Worm (Caenorhabditis elegans) whole organism, mixed stage, embryonic: ENCODE measurements around the gene ssp-36.

Experiments used
- blmp-1 ChIP-seq: fragments of 150-350 bp; optimal IDR thresholded peaks from 2 replicates; lab custom pipeline; 2014; ENCODE audit warnings: missing biosample characterization, missing genetic modification characterization
- elt-3 ChIP-seq: fragments of 150-350 bp; optimal IDR thresholded peaks from 2 replicates; lab custom pipeline; 2014; ENCODE audit warnings: missing biosample characterization, missing genetic modification characterization
- sem-2 ChIP-seq: fragments of 200-800 bp; sonication (Bioruptor generic); optimal IDR thresholded peaks from 2 replicates; lab custom pipeline; 2018; ENCODE audit warnings: mild to moderate bottlenecking, missing genetic modification characterization, missing compliant biosample characterization
- unc-39 ChIP-seq: fragments of 150-350 bp; optimal IDR thresholded peaks from 2 replicates; lab custom pipeline; 2014; ENCODE audit warnings: missing biosample characterization, missing genetic modification characterization
- ztf-11 ChIP-seq: fragments of 150-350 bp; optimal IDR thresholded peaks from 2 replicates; lab custom pipeline; 2014; ENCODE audit warnings: missing biosample characterization, missing genetic modification characterization

DNA sequence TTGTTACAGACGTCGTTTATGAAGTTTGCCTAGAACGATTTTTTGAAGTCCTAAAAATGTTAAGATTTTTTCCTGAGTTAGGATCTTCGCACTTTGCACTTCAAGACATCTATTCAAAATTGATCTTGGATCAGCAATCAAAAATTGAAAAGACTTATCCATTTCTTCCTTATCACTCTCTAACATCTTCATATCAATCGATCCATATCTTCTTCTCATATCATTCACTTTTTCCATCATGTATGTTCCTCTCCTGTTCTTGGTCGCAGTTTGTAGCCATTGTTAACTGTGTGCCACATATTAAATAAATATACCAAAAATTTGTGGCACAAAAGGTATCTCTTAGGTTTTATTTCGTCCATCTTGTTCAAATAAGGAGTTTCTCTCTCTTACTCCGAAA, 10.4 kb downstream of the ssp-36 start:
- no peak for TF ChIP-seq blmp-1
- no peak for TF ChIP-seq sem-2 (GFP tag; lab: Kevin White, UChicago)
- no peak for TF ChIP-seq unc-39 (tag; lab: Kevin White, UChicago)
- TF ChIP-seq ztf-11 (tag; lab: Kevin White, UChicago) = no peak
- TF ChIP-seq elt-3 (tag; lab: Kevin White, UChicago) = no peak
